Worm (Caenorhabditis elegans): ENCODE data around the gene rpl-20.

rpl-20 gene

ce11 chrIV:4710459-4710858 lies 39.1 kb downstream of the rpl-20 start, which contains the start of gene cif-1 (continued):
- peak; percentile 71 for TF ChIP-seq F52B5.7 (tag; optimal IDR thresholded peaks at IDR 0.05)
- no peak for TF ChIP-seq attf-6 (GFP tag; IDR thresholded peaks at IDR 0.05)
- no peak for TF ChIP-seq nhr-27 (tag; optimal IDR thresholded peaks at IDR 0.05)
- peak; percentile 53; the same call in 1 of the 2 replicates for TF ChIP-seq dox-1 (GFP tag; IDR thresholded peaks at IDR 0.05)
- TF ChIP-seq bed-2 (GFP tag; IDR thresholded peaks at IDR 0.05) = no peak
- no peak for TF ChIP-seq B0019.2 (GFP tag; conservative IDR thresholded peaks at IDR 0.05)
- no peak for TF ChIP-seq T07F8.4 (tag; optimal IDR thresholded peaks at IDR 0.05)
- TF ChIP-seq nfyb-1 (GFP tag; IDR thresholded peaks at IDR 0.05) = no peak
- TF ChIP-seq lin-26 (GFP tag; IDR thresholded peaks at IDR 0.05) = 0 out of 2 replicates have a peak, but pooled peaks have one; percentile 53
- TF ChIP-seq efl-1 (GFP tag; optimal IDR thresholded peaks at IDR 0.05) = no peak
- no peak for TF ChIP-seq F23B12.7 (tag; optimal IDR thresholded peaks at IDR 0.05; ENCODE audit: insufficient read depth)
- TF ChIP-seq nhr-90 (tag; optimal IDR thresholded peaks at IDR 0.05) = no peak
- TF ChIP-seq Y53G8AR.9 (GFP tag; conservative IDR thresholded peaks at IDR 0.05) = no peak
- no peak for TF ChIP-seq repo-1 (tag; optimal IDR thresholded peaks at IDR 0.05)
- no peak for TF ChIP-seq lin-35 (GFP tag; optimal IDR thresholded peaks at IDR 0.05)
- no peak for TF ChIP-seq ceh-91 (GFP tag; IDR thresholded peaks at IDR 0.05)
- TF ChIP-seq ama-1 (optimal IDR thresholded peaks at IDR 0.05) = no peak
- no peak for TF ChIP-seq ama-1 (GFP tag; optimal IDR thresholded peaks at IDR 0.05)
- TF ChIP-seq aptf-3 (GFP tag; IDR thresholded peaks at IDR 0.05) = no peak
- no peak for TF ChIP-seq Y56A3A.18 (GFP tag; IDR thresholded peaks at IDR 0.05)
- TF ChIP-seq snpc-1.1 (tag; optimal IDR thresholded peaks at IDR 0.05; ENCODE audit: insufficient read depth) = no peak
- no peak for TF ChIP-seq F57C9.4 (tag; optimal IDR thresholded peaks at IDR 0.05)

ce11 chrIV:4705922-4706321 lies 43.7 kb downstream of the rpl-20 start:
- TF ChIP-seq F49E8.2 (tag; optimal IDR thresholded peaks at IDR 0.05; ENCODE audit: insufficient read depth) (no peak), ZK185.1 (tag; optimal IDR thresholded peaks at IDR 0.05; ENCODE audit: poor library complexity, severe bottlenecking) (no peak), F52B5.7 (tag; optimal IDR thresholded peaks at IDR 0.05) (no peak), ekl-4 (GFP tag; IDR thresholded peaks at IDR 0.05) (no peak), nhr-27 (tag; optimal IDR thresholded peaks at IDR 0.05) (peak; percentile 43), tlf-1 (GFP tag; optimal IDR thresholded peaks at IDR 0.05) (no peak), C06A6.2 (GFP tag; conservative IDR thresholded peaks at IDR 0.05) (no peak)

- TF ChIP-seq nhr-120 (GFP tag; IDR thresholded peaks at IDR 0.05) = no peak
- TF ChIP-seq ztf-25 (GFP tag; IDR thresholded peaks at IDR 0.05) = no peak
- no peak for TF ChIP-seq lir-1 (GFP tag; conservative IDR thresholded peaks at IDR 0.05)
- peak; percentile 27 for TF ChIP-seq tbp1 (GFP tag; optimal IDR thresholded peaks at IDR 0.05)
- no peak for TF ChIP-seq hmg-20 (GFP tag; IDR thresholded peaks at IDR 0.05)
- peak; percentile 83; the same call in 1 of the 2 replicates for TF ChIP-seq dox-1 (GFP tag; IDR thresholded peaks at IDR 0.05)
- no peak for TF ChIP-seq ceh-100 (GFP tag; IDR thresholded peaks at IDR 0.05)
- no peak for TF ChIP-seq somi-1 (GFP tag; optimal IDR thresholded peaks at IDR 0.05)
- no peak for TF ChIP-seq snpc-3.4 (tag; optimal IDR thresholded peaks at IDR 0.05)
- TF ChIP-seq B0261.1 (tag; optimal IDR thresholded peaks at IDR 0.05) = no peak
- peak; percentile 51 for TF ChIP-seq nhr-90 (tag; optimal IDR thresholded peaks at IDR 0.05)
- TF ChIP-seq ets-4 (GFP tag; optimal IDR thresholded peaks at IDR 0.05) = peak; percentile 71
- peak; percentile 65 for TF ChIP-seq mcd-1 (GFP tag; IDR thresholded peaks at IDR 0.05)
- TF ChIP-seq rcor-1 (GFP tag; IDR thresholded peaks at IDR 0.05) = peak; percentile 58; the same call in 1 of the 2 replicates
- TF ChIP-seq nfya-2 (GFP tag; IDR thresholded peaks at IDR 0.05) = no peak
- TF ChIP-seq sptf-2 (GFP tag; optimal IDR thresholded peaks at IDR 0.05) = peak; percentile 25
- TF ChIP-seq repo-1 (tag; optimal IDR thresholded peaks at IDR 0.05) = peak; percentile 21
- no peak for TF ChIP-seq ceh-40 (GFP tag; IDR thresholded peaks at IDR 0.05)
- TF ChIP-seq lin-54 (GFP tag; optimal IDR thresholded peaks at IDR 0.05) = peak; percentile 43
- TF ChIP-seq sdz-38 (tag; optimal IDR thresholded peaks at IDR 0.05) = no peak
- TF ChIP-seq ztf-18 (tag; optimal IDR thresholded peaks at IDR 0.05) = peak; percentile 72
- TF ChIP-seq lin-40 (tag; optimal IDR thresholded peaks at IDR 0.05) = peak; percentile 64
- no peak for TF ChIP-seq egl-18 (GFP tag; IDR thresholded peaks at IDR 0.05)
These were observed 44.4 kb downstream of the rpl-20 start for ce11 chrIV:4705182-4705581.
